Fruit fly (Drosophila melanogaster): Measurements from ENCODE around the gene RhoGDI.

DNA sequence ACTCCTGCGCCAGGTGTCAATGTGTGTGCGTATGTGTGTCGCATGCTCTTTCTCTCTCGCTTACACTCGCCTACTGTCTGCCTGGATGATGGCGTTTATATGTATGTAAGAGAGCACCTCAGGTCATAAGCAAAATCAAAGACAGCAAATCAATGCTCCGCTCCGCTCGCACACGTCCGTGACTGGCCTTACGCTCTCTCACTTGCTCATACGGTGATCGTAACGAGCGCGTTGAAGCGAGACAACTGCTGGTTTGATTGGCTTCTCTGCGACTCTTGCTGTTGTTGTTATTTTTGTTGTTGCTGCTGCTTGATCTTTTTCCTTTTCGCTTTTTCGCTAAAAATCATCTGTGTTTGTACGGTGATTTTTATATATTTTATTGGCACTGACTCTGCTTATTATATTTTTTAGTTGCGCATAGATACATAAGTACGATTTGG is 33.0 kb upstream of the RhoGDI start:
- peak; percentile 57 for TF ChIP-seq Mnt (GFP tag; optimal IDR thresholded peaks at IDR 0.05)
- no peak for TF ChIP-seq CG5204 (GFP tag; optimal IDR thresholded peaks at IDR 0.05)
- no peak for TF ChIP-seq kay (GFP tag; ENCODE audit: borderline replicate concordance)
- TF ChIP-seq bab1 (GFP tag; optimal IDR thresholded peaks at IDR 0.05): peak; percentile 51
- TF ChIP-seq toe (GFP tag; optimal IDR thresholded peaks at IDR 0.05): no peak
- peak; percentile 50 for TF ChIP-seq Clk (GFP tag; optimal IDR thresholded peaks at IDR 0.05)
- peak; percentile 67 for TF ChIP-seq tj (GFP tag; optimal IDR thresholded peaks at IDR 0.05)
- TF ChIP-seq ovo (GFP tag; optimal IDR thresholded peaks at IDR 0.05): no peak
- TF ChIP-seq CG1620 (GFP tag; optimal IDR thresholded peaks at IDR 0.05): no peak
- peak; percentile 17 for TF ChIP-seq CG14711 (tag; optimal IDR thresholded peaks at IDR 0.05)
- TF ChIP-seq CG7101 (tag; optimal IDR thresholded peaks at IDR 0.05): peak; percentile 41
- TF ChIP-seq CG11617 (GFP tag; optimal IDR thresholded peaks at IDR 0.05): no peak
- TF ChIP-seq Hr96 (GFP tag; optimal IDR thresholded peaks at IDR 0.05): no peak
- TF ChIP-seq cic (GFP tag; optimal IDR thresholded peaks at IDR 0.05): peak; percentile 79

Measured in whole organism, adult.